Worm (Caenorhabditis elegans) whole organism, young adult: ENCODE results near the gene him-14.

Experiments used
- B0019.2 ChIP-seq: fragments of 200-800 bp; sonication (Bioruptor generic); conservative IDR thresholded peaks from 2 replicates; pipeline ENCODE4 v1.3.6; 2022; ENCODE audit warnings: missing genetic modification reagents, missing genetic modification characterization, missing compliant biosample characterization
- B0336.3 ChIP-seq: fragments of 200-800 bp; sonication (Bioruptor generic); IDR thresholded peaks from 2 replicates; pipeline ENCODE4 v1.3.6; 2022; ENCODE audit warnings: missing genetic modification characterization, missing compliant biosample characterization
- F10E7.11 ChIP-seq: sonication (generic microtip); optimal IDR thresholded peaks from 2 replicates; lab custom pipeline; 2017; ENCODE audit warnings: mild to moderate bottlenecking, missing genetic modification characterization, moderate library complexity, missing compliant biosample characterization
- F37B4.10 ChIP-seq: fragments of 200-800 bp; sonication (Bioruptor generic); IDR thresholded peaks from 2 replicates; pipeline ENCODE4 v1.3.6; 2022; ENCODE audit warnings: missing genetic modification characterization, missing compliant biosample characterization
- F39B2.1 ChIP-seq: fragments of 200-800 bp; sonication (Bioruptor generic); IDR thresholded peaks from 2 replicates; pipeline ENCODE4 v1.3.6; 2022; ENCODE audit warnings: missing genetic modification reagents, missing genetic modification characterization, missing compliant biosample characterization
- F49E8.2 ChIP-seq: sonication (generic microtip); optimal IDR thresholded peaks from 3 replicates; lab custom pipeline; 2017; ENCODE audit warnings: missing genetic modification characterization, mild to moderate bottlenecking, missing compliant biosample characterization, antibody characterized with exemption, moderate library complexity; ENCODE audit not compliant: insufficient read depth
- K12H6.12 ChIP-seq: fragments of 200-800 bp; sonication (Bioruptor generic); optimal IDR thresholded peaks from 2 replicates; lab custom pipeline; 2018; ENCODE audit warnings: mild to moderate bottlenecking, missing genetic modification characterization, missing compliant biosample characterization
- T07F8.4 ChIP-seq: sonication (generic microtip); optimal IDR thresholded peaks from 2 replicates; lab custom pipeline; 2016; ENCODE audit warnings: mild to moderate bottlenecking, missing genetic modification characterization, moderate library complexity, missing compliant biosample characterization
- T26A5.8 ChIP-seq: sonication (generic microtip); optimal IDR thresholded peaks from 2 replicates; lab custom pipeline; 2016; ENCODE audit warnings: missing genetic modification characterization, missing compliant biosample characterization
- Y53F4B.3 ChIP-seq: fragments of 200-800 bp; sonication (Bioruptor generic); IDR thresholded peaks from 2 replicates; pipeline ENCODE4 v1.3.6; 2022; ENCODE audit warnings: missing genetic modification reagents, missing genetic modification characterization, missing compliant biosample characterization
- Y53G8AR.9 ChIP-seq: fragments of 200-800 bp; sonication (Bioruptor generic); conservative IDR thresholded peaks from 2 replicates; pipeline ENCODE4 v1.3.6; 2022; ENCODE audit warnings: missing genetic modification reagents, missing genetic modification characterization, missing compliant biosample characterization
- Y67H2A.10 ChIP-seq: fragments of 200-800 bp; sonication (Bioruptor generic); conservative IDR thresholded peaks from 2 replicates; pipeline ENCODE4 v1.3.6; 2022; ENCODE audit warnings: missing genetic modification reagents, missing genetic modification characterization, missing compliant biosample characterization
- ZK185.1 ChIP-seq: sonication (generic microtip); optimal IDR thresholded peaks from 2 replicates; lab custom pipeline; 2016; ENCODE audit warnings: mild to moderate bottlenecking, missing genetic modification characterization, missing compliant biosample characterization; ENCODE audit not compliant: poor library complexity, severe bottlenecking
- aptf-2 ChIP-seq: fragments of 200-800 bp; sonication (Bioruptor generic); conservative IDR thresholded peaks from 2 replicates; pipeline ENCODE4 v1.3.6; 2022; ENCODE audit warnings: missing genetic modification reagents, missing genetic modification characterization, missing compliant biosample characterization
- atf-7 ChIP-seq: sonication (generic microtip); optimal IDR thresholded peaks from 2 replicates; lab custom pipeline; 2017; ENCODE audit warnings: mild to moderate bottlenecking, missing genetic modification characterization, missing compliant biosample characterization
- attf-5 ChIP-seq: fragments of 200-800 bp; sonication (Bioruptor generic); optimal IDR thresholded peaks from 2 replicates; lab custom pipeline; 2018; ENCODE audit warnings: mild to moderate bottlenecking, missing genetic modification characterization, missing compliant biosample characterization
- attf-6 ChIP-seq: fragments of 200-800 bp; sonication (Bioruptor generic); IDR thresholded peaks from 2 replicates; pipeline ENCODE4 v1.3.6; 2022; ENCODE audit warnings: missing genetic modification reagents, missing genetic modification characterization, missing compliant biosample characterization
- bed-1 ChIP-seq: fragments of 200-800 bp; sonication (Bioruptor generic); IDR thresholded peaks from 2 replicates; pipeline ENCODE4 v1.3.6; 2022; ENCODE audit warnings: missing genetic modification reagents, missing genetic modification characterization, missing compliant biosample characterization
- bed-2 ChIP-seq: fragments of 200-800 bp; sonication (Bioruptor generic); IDR thresholded peaks from 2 replicates; pipeline ENCODE4 v1.3.6; 2022; ENCODE audit warnings: missing genetic modification reagents, missing genetic modification characterization, missing compliant biosample characterization
- chd-7 ChIP-seq: sonication (generic microtip); optimal IDR thresholded peaks from 2 replicates; lab custom pipeline; 2016; ENCODE audit warnings: mild to moderate bottlenecking, missing genetic modification characterization, moderate library complexity, missing compliant biosample characterization
- dox-1 ChIP-seq: fragments of 200-800 bp; sonication (Bioruptor generic); IDR thresholded peaks from 2 replicates; pipeline ENCODE4 v1.3.6; 2022; ENCODE audit warnings: missing genetic modification reagents, missing genetic modification characterization, missing compliant biosample characterization
- egl-18 ChIP-seq: fragments of 200-800 bp; sonication (Bioruptor generic); IDR thresholded peaks from 2 replicates; pipeline ENCODE4 v1.3.6; 2022; ENCODE audit warnings: missing genetic modification reagents, missing genetic modification characterization, missing compliant biosample characterization
- fkh-3 ChIP-seq: sonication (generic microtip); optimal IDR thresholded peaks from 2 replicates; lab custom pipeline; 2016; ENCODE audit warnings: mild to moderate bottlenecking, missing genetic modification characterization, missing compliant biosample characterization
- him-1 ChIP-seq: sonication (generic microtip); optimal IDR thresholded peaks from 2 replicates; lab custom pipeline; 2016; ENCODE audit warnings: missing genotype, missing genetic modification reagents, missing genetic modification characterization, missing compliant biosample characterization
- hrde-1 ChIP-seq: sonication (generic microtip); optimal IDR thresholded peaks from 2 replicates; lab custom pipeline; 2016; ENCODE audit warnings: missing genetic modification characterization, mild to moderate bottlenecking, missing compliant biosample characterization, moderate library complexity, missing genotype, missing genetic modification reagents, borderline replicate concordance
- lin-54 ChIP-seq: fragments of 200-800 bp; sonication (Bioruptor generic); optimal IDR thresholded peaks from 2 replicates; lab custom pipeline; 2018; ENCODE audit warnings: mild to moderate bottlenecking, missing genetic modification characterization, missing compliant biosample characterization
- lsl-1 ChIP-seq: fragments of 200-800 bp; sonication (Bioruptor generic); optimal IDR thresholded peaks from 2 replicates; lab custom pipeline; 2018; ENCODE audit warnings: mild to moderate bottlenecking, missing genetic modification characterization, moderate library complexity, missing compliant biosample characterization
- lsy-27 ChIP-seq: sonication (generic microtip); optimal IDR thresholded peaks from 2 replicates; lab custom pipeline; 2017; ENCODE audit warnings: missing genetic modification characterization, mild to moderate bottlenecking, missing compliant biosample characterization, antibody characterized with exemption, missing genotype, borderline replicate concordance; ENCODE audit not compliant: insufficient read depth
- madf-3 ChIP-seq: fragments of 200-800 bp; sonication (Bioruptor generic); IDR thresholded peaks from 2 replicates; pipeline ENCODE4 v1.3.6; 2022; ENCODE audit warnings: missing genetic modification reagents, missing genetic modification characterization, missing compliant biosample characterization
- madf-6 ChIP-seq: fragments of 200-800 bp; sonication (Bioruptor generic); IDR thresholded peaks from 2 replicates; pipeline ENCODE4 v1.3.6; 2022; ENCODE audit warnings: missing genetic modification reagents, missing genetic modification characterization, missing compliant biosample characterization
- mcd-1 ChIP-seq: fragments of 200-800 bp; sonication (Bioruptor generic); IDR thresholded peaks from 2 replicates; pipeline ENCODE4 v1.3.6; 2022; ENCODE audit warnings: missing genetic modification reagents, missing genetic modification characterization, missing compliant biosample characterization
- mel-28 ChIP-seq: sonication (generic microtip); optimal IDR thresholded peaks from 2 replicates; lab custom pipeline; 2016; ENCODE audit warnings: borderline replicate concordance, mild to moderate bottlenecking, missing genetic modification characterization, missing compliant biosample characterization
- mes-4 ChIP-seq: sonication (generic microtip); optimal IDR thresholded peaks from 2 replicates; lab custom pipeline; 2016; ENCODE audit warnings: missing genotype, missing genetic modification characterization, missing compliant biosample characterization
- nfya-2 ChIP-seq: fragments of 200-800 bp; sonication (Bioruptor generic); IDR thresholded peaks from 2 replicates; pipeline ENCODE4 v1.3.6; 2022; ENCODE audit warnings: missing genetic modification reagents, missing genetic modification characterization, missing compliant biosample characterization
- nhr-120 ChIP-seq: fragments of 200-800 bp; sonication (Bioruptor generic); IDR thresholded peaks from 2 replicates; pipeline ENCODE4 v1.3.6; 2022; ENCODE audit warnings: missing genetic modification characterization, missing compliant biosample characterization
- nhr-90 ChIP-seq: sonication (generic microtip); optimal IDR thresholded peaks from 2 replicates; lab custom pipeline; 2016; ENCODE audit warnings: missing genotype, mild to moderate bottlenecking, missing genetic modification characterization, missing compliant biosample characterization
- rcor-1 ChIP-seq: fragments of 200-800 bp; sonication (Bioruptor generic); IDR thresholded peaks from 2 replicates; pipeline ENCODE4 v1.3.6; 2022; ENCODE audit warnings: missing genetic modification reagents, missing genetic modification characterization, missing compliant biosample characterization
- rec-8 ChIP-seq, 2 experiments: sonication (generic microtip); optimal IDR thresholded peaks; 2 replicates each; lab custom pipeline; 2016; ENCODE audit warnings: mild to moderate bottlenecking in 2 of 2, missing genetic modification characterization in 2 of 2, missing genetic modification reagents in 2 of 2, missing genotype in 2 of 2, missing biosample characterization in 1 of 2, missing compliant biosample characterization in 1 of 2, moderate library complexity in 1 of 2
- repo-1 ChIP-seq: sonication (generic microtip); optimal IDR thresholded peaks from 2 replicates; lab custom pipeline; 2017; ENCODE audit warnings: mild to moderate bottlenecking, missing genetic modification characterization, missing compliant biosample characterization
- snpc-1.1 ChIP-seq: sonication (generic microtip); optimal IDR thresholded peaks from 2 replicates; lab custom pipeline; 2017; ENCODE audit warnings: missing genetic modification characterization, mild to moderate bottlenecking, missing compliant biosample characterization, antibody characterized with exemption, moderate library complexity, missing genotype, missing genetic modification reagents; ENCODE audit not compliant: insufficient read depth
- snpc-1.3 ChIP-seq: sonication (generic microtip); optimal IDR thresholded peaks from 2 replicates; lab custom pipeline; 2017; ENCODE audit warnings: missing genetic modification characterization, mild to moderate bottlenecking, missing compliant biosample characterization, antibody characterized with exemption, moderate library complexity, missing genotype, missing genetic modification reagents; ENCODE audit not compliant: insufficient read depth
- tbp1 ChIP-seq: fragments of 200-800 bp; sonication (Bioruptor generic); optimal IDR thresholded peaks from 2 replicates; lab custom pipeline; 2018; ENCODE audit warnings: mild to moderate bottlenecking, missing genetic modification characterization, missing compliant biosample characterization
- tbx-9 ChIP-seq: sonication (generic microtip); optimal IDR thresholded peaks from 2 replicates; lab custom pipeline; 2016; ENCODE audit warnings: borderline replicate concordance, missing genetic modification characterization, inconsistent platforms, missing compliant biosample characterization
- unc-62 ChIP-seq: fragments of 150-350 bp; optimal IDR thresholded peaks from 2 replicates; lab custom pipeline; 2014; ENCODE audit warnings: missing biosample characterization, missing genetic modification reagents, missing genetic modification characterization
- zim-3 ChIP-seq: sonication (generic microtip); optimal IDR thresholded peaks from 2 replicates; lab custom pipeline; 2017; ENCODE audit warnings: mild to moderate bottlenecking, missing genetic modification characterization, moderate library complexity, missing compliant biosample characterization
- ztf-28 ChIP-seq: fragments of 200-800 bp; sonication (Bioruptor generic); IDR thresholded peaks from 2 replicates; pipeline ENCODE4 v1.3.6; 2022; ENCODE audit warnings: missing genetic modification reagents, missing genetic modification characterization, missing compliant biosample characterization
- ztf-3 ChIP-seq: fragments of 200-800 bp; sonication (Bioruptor generic); optimal IDR thresholded peaks from 2 replicates; lab custom pipeline; 2018; ENCODE audit warnings: mild to moderate bottlenecking, missing genetic modification characterization, missing compliant biosample characterization
- ztf-6 ChIP-seq: fragments of 200-800 bp; sonication (Bioruptor generic); IDR thresholded peaks from 2 replicates; pipeline ENCODE4 v1.3.6; 2022; ENCODE audit warnings: missing genetic modification reagents, missing genetic modification characterization, missing compliant biosample characterization

him-14 gene

ce11 chrII:7100838-7101237, 31.1 kb upstream of the him-14 start, which contains the start of gene mmaa-1 (continued):
- TF ChIP-seq mes-4 (no peak), lsl-1 (GFP tag; lab: Kevin White, UChicago) (no peak), B0019.2 (no peak), attf-6 (GFP tag; lab: Robert Waterston, UW) (no peak), attf-5 (no peak), unc-62 (GFP tag; lab: Kevin White, UChicago) (no peak), repo-1 (tag; lab: Kevin White, UChicago) (peak; percentile 71), snpc-1.3 (no peak), F39B2.1 (GFP tag; lab: Robert Waterston, UW) (no peak), bed-1 (0 out of 2 replicates have a peak, but pooled peaks have one; percentile 42), F37B4.10 (GFP tag; lab: Robert Waterston, UW) (no peak), lsy-27 (tag; lab: Kevin White, UChicago) (no peak), tbx-9 (tag; lab: Kevin White, UChicago) (no peak), dox-1 (peak; percentile 34; the same call in 1 of the 2 replicates), snpc-1.1 (tag; lab: Kevin White, UChicago) (no peak), nfya-2 (no peak), ztf-6 (no peak), hrde-1 (tag; lab: Kevin White, UChicago) (no peak), mcd-1 (GFP tag; lab: Robert Waterston, UW) (0 out of 2 replicates have a peak, but pooled peaks have one; percentile 32), T07F8.4 (tag; lab: Kevin White, UChicago) (no peak), madf-6 (peak; percentile 25; the same call in 1 of the 2 replicates), F10E7.11 (no peak), atf-7 (tag; lab: Kevin White, UChicago) (no peak), fkh-3 (tag; lab: Kevin White, UChicago) (peak; percentile 69), K12H6.12 (tag; lab: Kevin White, UChicago) (no peak), nhr-120 (no peak), B0336.3 (GFP tag; lab: Robert Waterston, UW) (no peak; the same call in 1 of the 2 replicates), him-1 (tag; lab: Kevin White, UChicago) (no peak), lin-54 (GFP tag; lab: Kevin White, UChicago) (no peak), ZK185.1 (tag; lab: Kevin White, UChicago) (no peak), nhr-90 (tag; lab: Kevin White, UChicago) (no peak), chd-7 (tag; lab: Kevin White, UChicago) (peak; percentile 69), bed-2 (GFP tag; lab: Robert Waterston, UW) (no peak), Y67H2A.10 (GFP tag; lab: Robert Waterston, UW) (no peak), aptf-2 (GFP tag; lab: Robert Waterston, UW) (no peak), Y53F4B.3 (GFP tag; lab: Robert Waterston, UW) (no peak), madf-3 (GFP tag; lab: Robert Waterston, UW) (no peak), F49E8.2 (tag; lab: Kevin White, UChicago) (no peak), Y53G8AR.9 (GFP tag; lab: Robert Waterston, UW) (peak; percentile 88), ztf-28 (GFP tag; lab: Robert Waterston, UW) (no peak), rcor-1 (GFP tag; lab: Robert Waterston, UW) (no peak), tbp1 (GFP tag; lab: Kevin White, UChicago) (no peak), egl-18 (GFP tag; lab: Robert Waterston, UW) (no peak), ztf-3 (GFP tag; lab: Kevin White, UChicago) (no peak), rec-8 (tag; optimal IDR thresholded peaks at IDR 0.05; lab: Kevin White, UChicago) (no peak), T26A5.8 (no peak), zim-3 (tag; lab: Kevin White, UChicago) (peak; percentile 19), mel-28 (no peak)
